Worm (Caenorhabditis elegans) whole organism, late embryonic: ENCODE measurements around the gene C17B7.8.

Experiments used
- C08G9.2 ChIP-seq: sonication (generic microtip); optimal IDR thresholded peaks from 2 replicates; lab custom pipeline; 2016; ENCODE audit warnings: mild to moderate bottlenecking, missing genetic modification characterization, moderate library complexity, missing compliant biosample characterization
- F13H6.1 ChIP-seq: sonication (generic microtip); optimal IDR thresholded peaks from 2 replicates; lab custom pipeline; 2016; ENCODE audit warnings: missing genetic modification characterization, missing compliant biosample characterization
- K09A11.1 ChIP-seq: sonication (generic microtip); optimal IDR thresholded peaks from 2 replicates; lab custom pipeline; 2017; ENCODE audit warnings: antibody characterized with exemption, mild to moderate bottlenecking, missing genetic modification characterization, missing compliant biosample characterization; ENCODE audit not compliant: insufficient read depth
- T23F11.4 ChIP-seq: fragments of 200-800 bp; sonication (Bioruptor generic); optimal IDR thresholded peaks from 2 replicates; lab custom pipeline; 2018; ENCODE audit warnings: mild to moderate bottlenecking, missing genetic modification characterization, missing compliant biosample characterization
- Y22D7AL.16 ChIP-seq: sonication (generic microtip); optimal IDR thresholded peaks from 2 replicates; lab custom pipeline; 2016; ENCODE audit warnings: missing genetic modification characterization, missing compliant biosample characterization
- ceh-14 ChIP-seq: sonication (generic microtip); optimal IDR thresholded peaks from 2 replicates; lab custom pipeline; 2016; ENCODE audit warnings: missing genotype, missing genetic modification characterization, missing compliant biosample characterization
- ceh-19 ChIP-seq: fragments of 200-800 bp; sonication (Bioruptor generic); optimal IDR thresholded peaks from 2 replicates; lab custom pipeline; 2018; ENCODE audit warnings: mild to moderate bottlenecking, missing genetic modification characterization, missing compliant biosample characterization
- ceh-24 ChIP-seq: sonication (generic microtip); optimal IDR thresholded peaks from 2 replicates; lab custom pipeline; 2016; ENCODE audit warnings: mild to moderate bottlenecking, missing genetic modification characterization, missing compliant biosample characterization
- ceh-31 ChIP-seq: sonication (generic microtip); optimal IDR thresholded peaks from 2 replicates; lab custom pipeline; 2016; ENCODE audit warnings: missing genetic modification characterization, missing compliant biosample characterization
- ceh-34 ChIP-seq: sonication (generic microtip); optimal IDR thresholded peaks from 2 replicates; lab custom pipeline; 2016; ENCODE audit warnings: mild to moderate bottlenecking, missing genetic modification characterization, missing compliant biosample characterization
- ceh-45 ChIP-seq: fragments of 200-800 bp; sonication (Bioruptor generic); IDR thresholded peaks from 2 replicates; pipeline ENCODE4 v1.3.6; 2022; ENCODE audit warnings: missing genetic modification reagents, missing genetic modification characterization, missing compliant biosample characterization
- ceh-48 ChIP-seq: sonication (generic microtip); optimal IDR thresholded peaks from 2 replicates; lab custom pipeline; 2016; ENCODE audit warnings: missing genetic modification characterization, inconsistent platforms, missing compliant biosample characterization
- ceh-6 ChIP-seq: fragments of 200-800 bp; sonication (Bioruptor generic); optimal IDR thresholded peaks from 2 replicates; lab custom pipeline; 2018; ENCODE audit warnings: mild to moderate bottlenecking, missing genetic modification characterization, missing compliant biosample characterization
- dmd-4 ChIP-seq: sonication (generic microtip); optimal IDR thresholded peaks from 2 replicates; lab custom pipeline; 2016; ENCODE audit warnings: borderline replicate concordance, missing genetic modification characterization, missing compliant biosample characterization
- dve-1 ChIP-seq: sonication (generic microtip); optimal IDR thresholded peaks from 2 replicates; lab custom pipeline; 2017; ENCODE audit warnings: antibody characterized with exemption, mild to moderate bottlenecking, missing genetic modification characterization, missing compliant biosample characterization
- elt-4 ChIP-seq: sonication (generic microtip); optimal IDR thresholded peaks from 2 replicates; lab custom pipeline; 2016; ENCODE audit warnings: missing genetic modification characterization, missing compliant biosample characterization
- ets-4 ChIP-seq: sonication (generic microtip); optimal IDR thresholded peaks from 2 replicates; lab custom pipeline; 2016; ENCODE audit warnings: missing genetic modification characterization, missing compliant biosample characterization
- eyg-1 ChIP-seq: sonication (generic microtip); optimal IDR thresholded peaks from 2 replicates; lab custom pipeline; 2016; ENCODE audit warnings: missing genotype, missing genetic modification characterization, missing compliant biosample characterization
- fkh-6 ChIP-seq: sonication (generic microtip); optimal IDR thresholded peaks from 2 replicates; lab custom pipeline; 2016; ENCODE audit warnings: missing genetic modification characterization, missing compliant biosample characterization
- gmeb-2 ChIP-seq: sonication (generic microtip); optimal IDR thresholded peaks from 2 replicates; lab custom pipeline; 2016; ENCODE audit warnings: missing genetic modification characterization, inconsistent platforms, missing compliant biosample characterization
- hlh-13 ChIP-seq: fragments of 200-800 bp; sonication (Bioruptor generic); optimal IDR thresholded peaks from 2 replicates; lab custom pipeline; 2018; ENCODE audit warnings: mild to moderate bottlenecking, missing genetic modification characterization, missing compliant biosample characterization
- hlh-15 ChIP-seq: sonication (generic microtip); optimal IDR thresholded peaks from 2 replicates; lab custom pipeline; 2016; ENCODE audit warnings: missing genetic modification characterization, missing compliant biosample characterization
- hlh-30 ChIP-seq: sonication (generic microtip); optimal IDR thresholded peaks from 2 replicates; lab custom pipeline; 2017; ENCODE audit warnings: antibody characterized with exemption, missing genetic modification characterization, missing compliant biosample characterization; ENCODE audit not compliant: insufficient read depth
- madf-2 ChIP-seq: sonication (generic microtip); optimal IDR thresholded peaks from 2 replicates; lab custom pipeline; 2017; ENCODE audit warnings: missing genetic modification characterization, missing compliant biosample characterization
- mec-3 ChIP-seq: sonication (generic microtip); optimal IDR thresholded peaks from 2 replicates; lab custom pipeline; 2016; ENCODE audit warnings: borderline replicate concordance, missing genetic modification characterization, missing compliant biosample characterization
- nfya-1 ChIP-seq: sonication (generic microtip); optimal IDR thresholded peaks from 2 replicates; lab custom pipeline; 2017; ENCODE audit warnings: missing genetic modification characterization, mild to moderate bottlenecking, missing compliant biosample characterization, antibody characterized with exemption, moderate library complexity
- npax-4 ChIP-seq: sonication (generic microtip); optimal IDR thresholded peaks from 2 replicates; lab custom pipeline; 2016; ENCODE audit warnings: missing genetic modification characterization, missing compliant biosample characterization
- pag-3 ChIP-seq: sonication (generic microtip); optimal IDR thresholded peaks from 2 replicates; lab custom pipeline; 2016; ENCODE audit warnings: missing compliant biosample characterization, missing genetic modification characterization, borderline replicate concordance
- pax-1 ChIP-seq: fragments of 150-350 bp; optimal IDR thresholded peaks from 2 replicates; lab custom pipeline; 2014; ENCODE audit warnings: missing biosample characterization, missing genetic modification characterization
- ref-2 ChIP-seq: sonication (generic microtip); optimal IDR thresholded peaks from 2 replicates; lab custom pipeline; 2016; ENCODE audit warnings: missing genetic modification characterization, missing compliant biosample characterization
- rnt-1 ChIP-seq: sonication (generic microtip); optimal IDR thresholded peaks from 2 replicates; lab custom pipeline; 2016; ENCODE audit warnings: missing genetic modification characterization, missing compliant biosample characterization
- sox-4 ChIP-seq: sonication (generic microtip); optimal IDR thresholded peaks from 2 replicates; lab custom pipeline; 2017; ENCODE audit warnings: mild to moderate bottlenecking, missing genetic modification characterization, inconsistent platforms, missing compliant biosample characterization
- syd-9 ChIP-seq: sonication (generic microtip); optimal IDR thresholded peaks from 2 replicates; lab custom pipeline; 2016; ENCODE audit warnings: mild to moderate bottlenecking, missing genetic modification characterization, moderate library complexity, missing compliant biosample characterization
- tbx-7 ChIP-seq: sonication (generic microtip); optimal IDR thresholded peaks from 2 replicates; lab custom pipeline; 2016; ENCODE audit warnings: missing genotype, missing genetic modification characterization, missing compliant biosample characterization
- unc-42 ChIP-seq: sonication (generic microtip); optimal IDR thresholded peaks from 2 replicates; lab custom pipeline; 2016; ENCODE audit warnings: missing genotype, missing genetic modification characterization, missing compliant biosample characterization
- unc-55 ChIP-seq: sonication (generic microtip); optimal IDR thresholded peaks from 2 replicates; lab custom pipeline; 2017; ENCODE audit warnings: missing biosample characterization, missing genetic modification reagents, missing genetic modification characterization
- unc-86 ChIP-seq: sonication (generic microtip); optimal IDR thresholded peaks from 2 replicates; lab custom pipeline; 2016; ENCODE audit warnings: missing genetic modification characterization, missing compliant biosample characterization
- zip-5 ChIP-seq: sonication (generic microtip); optimal IDR thresholded peaks from 2 replicates; lab custom pipeline; 2016; ENCODE audit warnings: missing genetic modification characterization, missing compliant biosample characterization

Gene C17B7.8

DNA sequence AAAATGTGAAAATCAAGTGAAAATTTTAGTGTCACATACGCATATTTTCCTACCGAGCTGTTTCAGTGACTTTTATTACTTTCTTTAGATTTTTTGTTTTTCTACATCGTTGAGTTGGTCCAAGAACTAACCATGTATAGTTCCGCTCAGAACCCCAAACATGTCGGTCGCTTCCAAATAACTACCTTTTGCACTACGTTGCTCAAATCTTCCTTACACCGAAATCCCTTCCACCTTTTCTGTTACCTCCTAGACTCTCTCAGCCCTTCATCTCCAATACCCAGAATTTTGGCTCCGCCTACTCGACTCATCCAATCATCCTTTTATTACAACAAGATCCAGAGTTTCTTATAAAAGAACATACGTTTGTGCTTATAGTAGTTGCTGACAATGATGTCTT lies 39.4 kb downstream of the C17B7.8 start, which contains the start of gene F35F10.5:
TSS of gene F35F10.5 (plus strand) at position 301 of the 400 bp plus-strand sequence.
- TF ChIP-seq hlh-30 (tag; lab: Kevin White, UChicago) (no peak), gmeb-2 (tag; lab: Kevin White, UChicago) (no peak), eyg-1 (tag; lab: Kevin White, UChicago) (no peak), mec-3 (tag; lab: Kevin White, UChicago) (no peak), syd-9 (tag; lab: Kevin White, UChicago) (no peak), dve-1 (tag; lab: Kevin White, UChicago) (no peak), ceh-34 (no peak), Y22D7AL.16 (tag; lab: Kevin White, UChicago) (no peak), ceh-31 (tag; lab: Kevin White, UChicago) (no peak), tbx-7 (tag; lab: Kevin White, UChicago) (no peak), elt-4 (no peak), hlh-15 (tag; lab: Kevin White, UChicago) (no peak), unc-42 (no peak), ets-4 (no peak), ceh-48 (no peak), ceh-19 (GFP tag; lab: Kevin White, UChicago) (no peak)

- TF ChIP-seq K09A11.1 (tag; lab: Kevin White, UChicago) = no peak
- TF ChIP-seq npax-4 (tag; lab: Kevin White, UChicago) = no peak
- TF ChIP-seq zip-5 = no peak
- TF ChIP-seq C08G9.2 (tag; lab: Kevin White, UChicago) = no peak
- no peak for TF ChIP-seq ceh-45 (GFP tag; lab: Robert Waterston, UW)
- no peak for TF ChIP-seq ets-4
- TF ChIP-seq ceh-14 = no peak
- no peak for TF ChIP-seq ref-2
- TF ChIP-seq elt-4 = no peak
- no peak for TF ChIP-seq F13H6.1
- TF ChIP-seq dve-1 (tag; lab: Kevin White, UChicago) = no peak
- no peak for TF ChIP-seq eyg-1 (tag; lab: Kevin White, UChicago)
- TF ChIP-seq nfya-1 (tag; lab: Kevin White, UChicago) = no peak
- no peak for TF ChIP-seq T23F11.4 (GFP tag; lab: Kevin White, UChicago)
- no peak for TF ChIP-seq unc-55 (GFP tag; lab: Kevin White, UChicago)
Measured at ce11 chrV:3282957-3283356, 41.1 kb downstream of the C17B7.8 start, which contains the start of gene str-64. str-64 (plus strand) TSS chrV:3283257.

DNA sequence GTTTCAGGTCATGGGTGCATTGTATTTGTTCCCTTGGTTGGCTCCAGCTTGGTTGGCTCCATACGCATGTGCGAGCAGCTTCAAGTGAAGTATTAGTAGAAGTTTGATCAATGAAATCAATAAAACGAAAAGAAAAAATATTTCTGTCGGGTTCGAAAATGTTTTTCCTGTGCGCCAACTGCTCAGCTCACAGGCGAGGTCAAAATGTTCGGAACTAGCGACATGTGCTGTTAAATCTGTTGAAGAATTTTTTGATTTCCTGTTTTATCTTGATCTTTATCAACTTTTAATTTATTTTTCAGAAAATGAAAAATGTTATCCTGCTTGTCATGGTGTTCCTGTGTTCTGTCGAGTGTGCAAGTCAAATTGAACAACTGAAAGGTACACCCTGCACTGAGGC lies 42.6 kb downstream of the C17B7.8 start, which contains the start of gene T28A11.25:
TSS of gene T28A11.25 (plus strand) at position 301 of the 400 bp plus-strand sequence.
- TF ChIP-seq madf-2 (tag; lab: Kevin White, UChicago) (no peak), pag-3 (tag; lab: Kevin White, UChicago) (no peak), ceh-48 (no peak), sox-4 (no peak), dmd-4 (tag; lab: Kevin White, UChicago) (no peak), ceh-24 (tag; lab: Kevin White, UChicago) (no peak), hlh-13 (GFP tag; lab: Kevin White, UChicago) (no peak), unc-86 (tag; lab: Kevin White, UChicago) (no peak), hlh-15 (tag; lab: Kevin White, UChicago) (no peak), dve-1 (tag; lab: Kevin White, UChicago) (no peak), rnt-1 (tag; lab: Kevin White, UChicago) (no peak), pax-1 (no peak), hlh-30 (tag; lab: Kevin White, UChicago) (no peak), Y22D7AL.16 (tag; lab: Kevin White, UChicago) (no peak), fkh-6 (no peak), ceh-6 (no peak)
- TF ChIP-seq, all 69 proteins: peak for 0
